Fruit fly (Drosophila melanogaster) whole organism, embryonic: ENCODE data around the gene veli.

Source experiments
- CG10147 ChIP-seq: fragments of 200-800 bp; sonication (Bioruptor generic); optimal IDR thresholded peaks from 2 replicates; lab custom pipeline; 2019; ENCODE audit warnings: missing biosample characterization, mild to moderate bottlenecking, missing genetic modification characterization, moderate library complexity
- CG10267 ChIP-seq: fragments of 200-800 bp; sonication (Bioruptor generic); optimal IDR thresholded peaks from 2 replicates; lab custom pipeline; 2018; ENCODE audit warnings: missing biosample characterization, mild to moderate bottlenecking, missing genetic modification characterization, moderate library complexity
- CG10431 ChIP-seq: fragments of 200-800 bp; sonication (Bioruptor generic); optimal IDR thresholded peaks from 3 replicates; lab custom pipeline; 2018; ENCODE audit warnings: missing biosample characterization, mild to moderate bottlenecking, missing genetic modification characterization
- CG10654 ChIP-seq: fragments of 200-800 bp; sonication (Bioruptor generic); optimal IDR thresholded peaks from 2 replicates; lab custom pipeline; 2016; ENCODE audit warnings: missing biosample characterization, missing genetic modification characterization
- CG11093 ChIP-seq: fragments of 200-800 bp; sonication (Bioruptor generic); IDR thresholded peaks from 3 replicates; pipeline ENCODE4 v1.3.6; 2022; ENCODE audit warnings: missing biosample characterization, missing genetic modification characterization
- CG11456 ChIP-seq: fragments of 200-800 bp; sonication (Bioruptor generic); IDR thresholded peaks from 3 replicates; pipeline ENCODE4 v1.3.6; 2022; ENCODE audit warnings: missing biosample characterization, missing genetic modification characterization
- CG11695 ChIP-seq: fragments of 200-800 bp; sonication (Bioruptor generic); IDR thresholded peaks from 3 replicates; pipeline ENCODE4 v1.3.6; 2022; ENCODE audit warnings: missing biosample characterization, missing genetic modification characterization
- CG12659 ChIP-seq: fragments of 200-800 bp; sonication (Bioruptor generic); optimal IDR thresholded peaks from 3 replicates; lab custom pipeline; 2017; ENCODE audit warnings: mild to moderate bottlenecking, missing biosample characterization, missing genetic modification reagents, missing genetic modification characterization
- CG12744 ChIP-seq: fragments of 200-800 bp; sonication (Bioruptor generic); optimal IDR thresholded peaks from 2 replicates; lab custom pipeline; 2016; ENCODE audit warnings: missing biosample characterization, missing genetic modification characterization
- CG13287 ChIP-seq: fragments of 200-800 bp; sonication (Bioruptor generic); IDR thresholded peaks from 2 replicates; pipeline ENCODE4 v1.3.6; 2022; ENCODE audit warnings: missing biosample characterization, missing genetic modification characterization; ENCODE audit not compliant: partially characterized antibody
- CG13775 ChIP-seq: fragments of 200-800 bp; sonication (Bioruptor generic); optimal IDR thresholded peaks from 3 replicates; lab custom pipeline; 2017; ENCODE audit warnings: missing biosample characterization, mild to moderate bottlenecking, missing genetic modification characterization
- CG14710 ChIP-seq: fragments of 200-800 bp; sonication (Bioruptor generic); optimal IDR thresholded peaks from 3 replicates; lab custom pipeline; 2019; ENCODE audit warnings: missing biosample characterization, mild to moderate bottlenecking, missing genetic modification characterization, moderate library complexity
- CG15601 ChIP-seq: fragments of 200-800 bp; sonication (Bioruptor generic); optimal IDR thresholded peaks from 3 replicates; lab custom pipeline; 2019; ENCODE audit warnings: missing biosample characterization, mild to moderate bottlenecking, missing genetic modification characterization, moderate library complexity
- CG1603 ChIP-seq: fragments of 200-800 bp; sonication (Bioruptor generic); optimal IDR thresholded peaks from 2 replicates; lab custom pipeline; 2019; ENCODE audit warnings: missing biosample characterization, mild to moderate bottlenecking, missing genetic modification characterization, moderate library complexity
- CG17361 ChIP-seq: fragments of 200-800 bp; sonication (Bioruptor generic); IDR thresholded peaks from 3 replicates; pipeline ENCODE4 v1.3.6; 2022; ENCODE audit warnings: missing biosample characterization, missing genetic modification characterization
- CG1832 ChIP-seq: fragments of 200-800 bp; sonication (Bioruptor generic); optimal IDR thresholded peaks from 2 replicates; lab custom pipeline; 2017; ENCODE audit warnings: missing biosample characterization, mild to moderate bottlenecking, missing genetic modification characterization, inconsistent platforms
- CG2889 ChIP-seq: fragments of 200-800 bp; sonication (Bioruptor generic); IDR thresholded peaks from 3 replicates; pipeline ENCODE4 v1.3.6; 2022; ENCODE audit warnings: missing biosample characterization, missing genetic modification characterization
- CG3065 ChIP-seq: fragments of 200-800 bp; sonication (Bioruptor generic); optimal IDR thresholded peaks from 2 replicates; lab custom pipeline; 2016; ENCODE audit warnings: missing biosample characterization, missing genetic modification characterization
- CG3163 ChIP-seq: fragments of 200-800 bp; sonication (Bioruptor generic); optimal IDR thresholded peaks from 3 replicates; lab custom pipeline; 2016; ENCODE audit warnings: missing biosample characterization, missing genetic modification characterization
- CG33213 ChIP-seq: fragments of 200-800 bp; sonication (Bioruptor generic); optimal IDR thresholded peaks from 3 replicates; lab custom pipeline; 2016; ENCODE audit warnings: missing biosample characterization, missing genetic modification characterization
- CG5245 ChIP-seq: fragments of 200-800 bp; sonication (Bioruptor generic); optimal IDR thresholded peaks from 3 replicates; lab custom pipeline; 2016; ENCODE audit warnings: missing biosample characterization, missing genetic modification characterization
- CG6765 ChIP-seq: fragments of 200-800 bp; sonication (Bioruptor generic); optimal IDR thresholded peaks from 3 replicates; lab custom pipeline; 2017; ENCODE audit warnings: missing biosample characterization, mild to moderate bottlenecking, missing genetic modification characterization
- CG6854 ChIP-seq: fragments of 200-800 bp; sonication (Bioruptor generic); optimal IDR thresholded peaks from 3 replicates; lab custom pipeline; 2017; ENCODE audit warnings: missing biosample characterization, mild to moderate bottlenecking, missing genetic modification characterization
- CG9876 ChIP-seq: fragments of 200-800 bp; sonication (Bioruptor generic); optimal IDR thresholded peaks from 2 replicates; lab custom pipeline; 2016; ENCODE audit warnings: missing biosample characterization, missing genetic modification characterization
- D19B ChIP-seq: fragments of 200-800 bp; sonication (Bioruptor generic); optimal IDR thresholded peaks from 2 replicates; lab custom pipeline; 2017; ENCODE audit warnings: missing biosample characterization, mild to moderate bottlenecking, missing genetic modification characterization
- Dfd ChIP-seq, 2 experiments: fragments of >200 bp; optimal IDR thresholded peaks; 2 replicates each; lab custom pipeline; 2017; ENCODE audit warnings: missing biosample characterization in 2 of 2, missing genetic modification characterization in 2 of 2
- Doc3 ChIP-seq: fragments of 200-800 bp; sonication (Bioruptor generic); IDR thresholded peaks from 3 replicates; pipeline ENCODE4 v1.3.6; 2022; ENCODE audit warnings: missing biosample characterization, missing genetic modification characterization; ENCODE audit not compliant: partially characterized antibody
- Ets65A ChIP-seq: fragments of 200-800 bp; sonication (Bioruptor generic); peaks from one replicate; lab custom pipeline; 2016; ENCODE audit warnings: missing biosample characterization, missing genetic modification characterization
- H15 ChIP-seq: fragments of 200-800 bp; sonication (Bioruptor generic); IDR thresholded peaks from 3 replicates; pipeline ENCODE4 v1.3.6; 2022; ENCODE audit warnings: missing biosample characterization, missing genetic modification characterization
- Hr78 ChIP-seq, 2 experiments: fragments of 200-800 bp in 1 of 2; fragments of >200 bp in 1 of 2; sonication (Bioruptor generic) in 1 of 2; optimal IDR thresholded peaks; 2 replicates each; lab custom pipeline; 2017 to 2019; ENCODE audit warnings: missing biosample characterization in 2 of 2, missing genetic modification characterization in 2 of 2, mild to moderate bottlenecking in 1 of 2, moderate library complexity in 1 of 2
- Mad ChIP-seq: fragments of 200-800 bp; sonication (Bioruptor generic); optimal IDR thresholded peaks from 2 replicates; lab custom pipeline; 2016; ENCODE audit warnings: missing biosample characterization, missing genetic modification characterization
- Max ChIP-seq: fragments of 200-800 bp; sonication (Bioruptor generic); optimal IDR thresholded peaks from 2 replicates; lab custom pipeline; 2016; ENCODE audit warnings: missing biosample characterization, mild to moderate bottlenecking, missing genetic modification characterization
- Spps ChIP-seq: fragments of 200-800 bp; sonication (Bioruptor generic); optimal IDR thresholded peaks from 2 replicates; lab custom pipeline; 2018; ENCODE audit warnings: missing biosample characterization, mild to moderate bottlenecking, missing genetic modification characterization
- YL-1 ChIP-seq: fragments of 200-800 bp; sonication (Bioruptor generic); optimal IDR thresholded peaks from 3 replicates; lab custom pipeline; 2017; ENCODE audit warnings: missing biosample characterization, mild to moderate bottlenecking, missing genetic modification characterization
- al ChIP-seq: fragments of 200-800 bp; sonication (Bioruptor generic); IDR thresholded peaks from 2 replicates; pipeline ENCODE4 v1.3.6; 2022; ENCODE audit warnings: missing biosample characterization, missing genetic modification characterization
- ara ChIP-seq: fragments of 200-800 bp; sonication (Bioruptor generic); IDR thresholded peaks from 2 replicates; pipeline ENCODE4 v1.3.6; 2022; ENCODE audit warnings: missing biosample characterization, missing genetic modification characterization
- ato ChIP-seq: fragments of 200-800 bp; sonication (Bioruptor generic); IDR thresholded peaks from 2 replicates; pipeline ENCODE4 v1.3.6; 2022; ENCODE audit warnings: missing biosample characterization, missing genetic modification characterization; ENCODE audit not compliant: partially characterized antibody
- dpn ChIP-seq, 2 experiments: fragments of 200-800 bp; sonication (Bioruptor generic); optimal IDR thresholded peaks; 3 replicates each; lab custom pipeline; 2016; ENCODE audit warnings: missing biosample characterization in 2 of 2, missing genetic modification characterization in 2 of 2
- emc ChIP-seq: fragments of 200-800 bp; sonication (Bioruptor generic); optimal IDR thresholded peaks from 2 replicates; lab custom pipeline; 2016; ENCODE audit warnings: missing biosample characterization, missing genetic modification characterization
- gsb-n ChIP-seq: fragments of 200-800 bp; sonication (Bioruptor generic); optimal IDR thresholded peaks from 3 replicates; lab custom pipeline; 2018; ENCODE audit warnings: missing biosample characterization, mild to moderate bottlenecking, missing genetic modification characterization
- hkb ChIP-seq, 2 experiments: fragments of 200-800 bp in 1 of 2; fragments of >200 bp in 1 of 2; sonication (Bioruptor generic) in 1 of 2; IDR thresholded peaks in 1 of 2; optimal IDR thresholded peaks in 1 of 2; 2 replicates each; pipeline versions ENCODE4 v1.3.6 to Lab custom; 2017 to 2022; ENCODE audit warnings: missing biosample characterization in 1 of 2, missing genetic modification characterization in 1 of 2
- kay ChIP-seq: fragments of 200-800 bp; sonication (Bioruptor generic); optimal IDR thresholded peaks from 2 replicates; lab custom pipeline; 2016; ENCODE audit warnings: missing biosample characterization, missing genetic modification characterization
- pfk ChIP-seq: fragments of 200-800 bp; sonication (Bioruptor generic); optimal IDR thresholded peaks from 2 replicates; lab custom pipeline; 2018; ENCODE audit warnings: missing biosample characterization, mild to moderate bottlenecking, missing genetic modification characterization, moderate library complexity
- pros ChIP-seq: fragments of 200-800 bp; sonication (Bioruptor generic); optimal IDR thresholded peaks from 3 replicates; lab custom pipeline; 2019; ENCODE audit warnings: missing biosample characterization, mild to moderate bottlenecking, missing genetic modification characterization, moderate library complexity
- pzg ChIP-seq: fragments of 200-800 bp; sonication (Bioruptor generic); optimal IDR thresholded peaks from 3 replicates; lab custom pipeline; 2018; ENCODE audit warnings: missing biosample characterization, mild to moderate bottlenecking, missing genetic modification characterization, moderate library complexity
- ro ChIP-seq: fragments of 200-800 bp; sonication (Bioruptor generic); IDR thresholded peaks from 2 replicates; pipeline ENCODE4 v1.3.6; 2022; ENCODE audit warnings: missing biosample characterization, missing genetic modification characterization
- sug ChIP-seq: fragments of 200-800 bp; optimal IDR thresholded peaks from 2 replicates; lab custom pipeline; 2019; ENCODE audit warnings: missing biosample characterization, mild to moderate bottlenecking, missing genetic modification characterization, moderate library complexity
- toy ChIP-seq: fragments of 200-800 bp; sonication (Bioruptor generic); IDR thresholded peaks from 2 replicates; pipeline ENCODE4 v1.3.6; 2022; ENCODE audit warnings: missing biosample characterization, missing genetic modification characterization
- trh ChIP-seq: fragments of 200-800 bp; sonication (Bioruptor generic); optimal IDR thresholded peaks from 2 replicates; lab custom pipeline; 2016; ENCODE audit warnings: missing biosample characterization, missing genetic modification characterization

veli gene

dm6 chr3R:25024895-25025557 lies 40.4 kb downstream of the veli start, which contains the start of the genes EMC6 and Hr96 (continued):
- peak; percentile 29 for TF ChIP-seq pfk (GFP tag; lab: Kevin White, UChicago)
- peak; percentile 84 for TF ChIP-seq CG15601
- TF ChIP-seq CG2889 (GFP tag; lab: Robert Waterston, UW), result peak; percentile 85
- TF ChIP-seq CG3163 (GFP tag; lab: Kevin White, UChicago), result peak; percentile 68
- peak; percentile 83 for TF ChIP-seq CG6854 (GFP tag; lab: Kevin White, UChicago)
- peak; percentile 82 for TF ChIP-seq CG9876 (GFP tag; lab: Kevin White, UChicago)
- TF ChIP-seq emc (GFP tag; lab: Kevin White, UChicago), result peak; percentile 82
- TF ChIP-seq gsb-n, result no peak
- TF ChIP-seq Max (GFP tag; lab: Kevin White, UChicago), result peak; percentile 96
- TF ChIP-seq CG13775, result peak; percentile 94
- no peak for TF ChIP-seq hkb (optimal IDR thresholded peaks at IDR 0.05; lab: Kevin White, UChicago)
- TF ChIP-seq hkb (GFP tag; IDR thresholded peaks at IDR 0.05; lab: Robert Waterston, UW), result peak; percentile 91
- peak; percentile 93 for TF ChIP-seq sug
- TF ChIP-seq dpn (GFP tag; optimal IDR thresholded peaks at IDR 0.05; lab: Kevin White, UChicago), result peak; percentile 94 to 95
- peak; percentile 90 for TF ChIP-seq CG10147 (GFP tag; lab: Kevin White, UChicago)
- peak; percentile 89 for TF ChIP-seq trh (GFP tag; lab: Kevin White, UChicago)
- TF ChIP-seq ro (GFP tag; lab: Robert Waterston, UW), result peak; percentile 68
- no peak for TF ChIP-seq Hr78 (GFP tag; optimal IDR thresholded peaks at IDR 0.05; lab: Kevin White, UChicago)
- TF ChIP-seq CG12659 (GFP tag; lab: Kevin White, UChicago), result peak; percentile 97
- TF ChIP-seq CG1832 (GFP tag; lab: Kevin White, UChicago), result no peak
- peak; percentile 89 for TF ChIP-seq al (GFP tag; lab: Robert Waterston, UW)
- TF ChIP-seq CG10654, result peak; percentile 93
- peak; percentile 89 for TF ChIP-seq CG5245 (GFP tag; lab: Kevin White, UChicago)
- TF ChIP-seq D19B, result peak; percentile 81
- peak; percentile 55; the same call in 1 of the 3 replicates for TF ChIP-seq Doc3 (GFP tag; lab: Robert Waterston, UW)
- TF ChIP-seq CG10267 (tag; lab: Kevin White, UChicago), result peak; percentile 88
- TF ChIP-seq YL-1 (GFP tag; lab: Kevin White, UChicago), result peak; percentile 96
- TF ChIP-seq Dfd (GFP tag; optimal IDR thresholded peaks at IDR 0.05; lab: Kevin White, UChicago), result no peak
- peak; percentile 94 for TF ChIP-seq CG14710 (tag; lab: Kevin White, UChicago)
- TF ChIP-seq toy (GFP tag; lab: Robert Waterston, UW), result peak; percentile 78
- TF ChIP-seq CG11456 (GFP tag; lab: Robert Waterston, UW), result peak; percentile 97
- peak; percentile 82 for TF ChIP-seq ato (GFP tag; lab: Robert Waterston, UW)
- TF ChIP-seq CG33213, result peak; percentile 90
- peak; percentile 83 for TF ChIP-seq Spps (tag; lab: Kevin White, UChicago)
- peak; percentile 93 for TF ChIP-seq H15 (GFP tag; lab: Robert Waterston, UW)
- TF ChIP-seq Ets65A, result peak; percentile 99
- TF ChIP-seq ara (GFP tag; lab: Robert Waterston, UW), result peak; percentile 93
- peak; percentile 97 for TF ChIP-seq CG1603 (tag; lab: Kevin White, UChicago)
- TF ChIP-seq CG12744, result peak; percentile 94
- peak; percentile 95 for TF ChIP-seq Mad (GFP tag; lab: Kevin White, UChicago)
- peak; percentile 87 for TF ChIP-seq CG11695 (GFP tag; lab: Robert Waterston, UW)
- no peak for TF ChIP-seq pros (GFP tag; lab: Kevin White, UChicago)
- TF ChIP-seq CG13287, result peak; percentile 77
- peak; percentile 88 for TF ChIP-seq pzg (GFP tag; lab: Kevin White, UChicago)
- TF ChIP-seq CG11093, result peak; percentile 75; the same call in 2 of the 3 replicates
- TF ChIP-seq CG17361 (GFP tag; lab: Robert Waterston, UW), result peak; percentile 93
- peak; percentile 93 for TF ChIP-seq kay (GFP tag; lab: Kevin White, UChicago)
- peak; percentile 87 for TF ChIP-seq CG3065 (GFP tag; lab: Kevin White, UChicago)
- peak; percentile 63 for TF ChIP-seq CG10431
- TF ChIP-seq CG6765, result peak; percentile 73
